Fruit fly (Drosophila melanogaster) whole organism, wandering third instar larva: Measurements from ENCODE around the gene CG3597.
A peak's percentile ranks its signal among the peaks of the same experiment; 100 is the strongest.

Experiments
- Abd-B ChIP-seq: fragments of >200 bp; optimal IDR thresholded peaks from 2 replicates; lab custom pipeline; 2017; ENCODE audit warnings: missing biosample characterization, missing genetic modification characterization
- CG32264 ChIP-seq: fragments of 200-800 bp; sonication (Bioruptor generic); optimal IDR thresholded peaks from 2 replicates; lab custom pipeline; 2016; ENCODE audit warnings: missing biosample characterization, missing genetic modification characterization
- Dfd ChIP-seq: fragments of >200 bp; optimal IDR thresholded peaks from 2 replicates; lab custom pipeline; 2017; ENCODE audit warnings: missing biosample characterization, missing genetic modification characterization
- Dif ChIP-seq: fragments of 200-275, 200-300 bp; sonication (Bioruptor generic); optimal IDR thresholded peaks from 2 replicates; lab custom pipeline; 2018; ENCODE audit warnings: missing biosample characterization, missing genetic modification characterization; ENCODE audit not compliant: partially characterized antibody
- GATAd ChIP-seq: sonication (Bioruptor generic); optimal IDR thresholded peaks from 2 replicates; lab custom pipeline; 2016; ENCODE audit warnings: missing biosample characterization, missing genetic modification characterization
- HLH106 ChIP-seq: fragments of 200-800 bp; optimal IDR thresholded peaks from 3 replicates; lab custom pipeline; 2019; ENCODE audit warnings: missing biosample characterization, mild to moderate bottlenecking, missing genetic modification characterization, moderate library complexity
- Hnf4 ChIP-seq: fragments of 200-800 bp; sonication (Bioruptor generic); optimal IDR thresholded peaks from 2 replicates; lab custom pipeline; 2016; ENCODE audit warnings: missing biosample characterization, mild to moderate bottlenecking, missing genetic modification characterization
- Hr83 ChIP-seq: fragments of 200-300 bp; sonication (Bioruptor generic); optimal IDR thresholded peaks from 2 replicates; lab custom pipeline; 2016; ENCODE audit warnings: missing biosample characterization, mild to moderate bottlenecking, missing genetic modification characterization, moderate library complexity; ENCODE audit not compliant: poor library complexity, severe bottlenecking
- Mio ChIP-seq: sonication (Bioruptor generic); optimal IDR thresholded peaks from 2 replicates; lab custom pipeline; 2016; ENCODE audit warnings: missing biosample characterization, missing genetic modification characterization
- Myc ChIP-seq: fragments of >200 bp; optimal IDR thresholded peaks from 2 replicates; lab custom pipeline; 2017
- OdsH ChIP-seq: fragments of 200-800 bp; sonication (Bioruptor generic); optimal IDR thresholded peaks from 2 replicates; lab custom pipeline; 2016; ENCODE audit warnings: missing biosample characterization, mild to moderate bottlenecking, missing genetic modification characterization
- Rel ChIP-seq, 2 experiments: fragments of 200-800 bp; sonication (Bioruptor generic) in 1 of 2; optimal IDR thresholded peaks; 2 replicates in 1 of 2; 3 replicates in 1 of 2; lab custom pipeline; 2016 to 2019; ENCODE audit warnings: mild to moderate bottlenecking in 2 of 2, missing biosample characterization in 2 of 2, missing genetic modification characterization in 2 of 2, moderate library complexity in 1 of 2
- Sp1 ChIP-seq: fragments of 200-800 bp; sonication (Bioruptor generic); optimal IDR thresholded peaks from 3 replicates; lab custom pipeline; 2019; ENCODE audit warnings: missing biosample characterization, mild to moderate bottlenecking, missing genetic modification characterization, moderate library complexity
- Vsx2 ChIP-seq: fragments of 200-300, 225-300 bp; sonication (Bioruptor generic); optimal IDR thresholded peaks from 2 replicates; lab custom pipeline; 2018; ENCODE audit warnings: missing biosample characterization, missing genetic modification characterization; ENCODE audit not compliant: partially characterized antibody
- br ChIP-seq: fragments of 200-800 bp; sonication (Bioruptor generic); optimal IDR thresholded peaks from 2 replicates; lab custom pipeline; 2016; ENCODE audit warnings: missing biosample characterization, missing genetic modification characterization
- dl ChIP-seq, 2 experiments: fragments of 175-275, 200-275 bp in 1 of 2; fragments of 200-275 bp in 1 of 2; sonication (Bioruptor generic); optimal IDR thresholded peaks; lab custom pipeline; 2018; ENCODE audit warnings: mild to moderate bottlenecking in 2 of 2, missing biosample characterization in 2 of 2, missing genetic modification characterization in 2 of 2, moderate library complexity in 2 of 2; ENCODE audit not compliant: partially characterized antibody in 2 of 2, insufficient read depth in 1 of 2
- dsf ChIP-seq: sonication (Bioruptor generic); optimal IDR thresholded peaks from 2 replicates; lab custom pipeline; 2016; ENCODE audit warnings: missing biosample characterization, missing genetic modification characterization, borderline replicate concordance
- ey ChIP-seq: fragments of 200-800 bp; sonication (Bioruptor generic); optimal IDR thresholded peaks from 2 replicates; lab custom pipeline; 2016; ENCODE audit warnings: missing biosample characterization, missing genetic modification characterization
- foxo ChIP-seq, 2 experiments: fragments of 200-800 bp; sonication (Bioruptor generic); optimal IDR thresholded peaks; 2 replicates in 1 of 2; 3 replicates in 1 of 2; lab custom pipeline; 2016 to 2017; ENCODE audit warnings: missing biosample characterization in 2 of 2, missing genetic modification characterization in 2 of 2
- fru ChIP-seq: fragments of 200-800 bp; sonication (Bioruptor generic); optimal IDR thresholded peaks from 3 replicates; lab custom pipeline; 2016; ENCODE audit warnings: missing biosample characterization, mild to moderate bottlenecking, missing genetic modification characterization
- h ChIP-seq: fragments of 200-800 bp; sonication (Bioruptor generic); optimal IDR thresholded peaks from 3 replicates; lab custom pipeline; 2016; ENCODE audit warnings: missing biosample characterization, mild to moderate bottlenecking, missing genetic modification characterization
- psq ChIP-seq: fragments of 200-800 bp; sonication (Bioruptor generic); optimal IDR thresholded peaks from 3 replicates; lab custom pipeline; 2017; ENCODE audit warnings: missing biosample characterization, mild to moderate bottlenecking, missing genetic modification characterization, moderate library complexity
- rgr ChIP-seq: fragments of 200-800 bp; sonication (Bioruptor generic); optimal IDR thresholded peaks from 3 replicates; lab custom pipeline; 2016; ENCODE audit warnings: missing biosample characterization, mild to moderate bottlenecking, missing genetic modification characterization
- sv ChIP-seq: fragments of 200-800 bp; sonication (Bioruptor generic); optimal IDR thresholded peaks from 3 replicates; lab custom pipeline; 2016; ENCODE audit warnings: missing biosample characterization, missing genetic modification characterization
- tai ChIP-seq: sonication (Bioruptor generic); optimal IDR thresholded peaks from 2 replicates; lab custom pipeline; 2016; ENCODE audit warnings: missing biosample characterization, missing genetic modification characterization
- usp ChIP-seq: fragments of >200 bp; optimal IDR thresholded peaks from 2 replicates; lab custom pipeline; 2017; ENCODE audit warnings: missing biosample characterization, missing genetic modification characterization

Gene CG3597

dm6 chr2L:2404631-2405030 is 33.3 kb upstream of the CG3597 start:
- TF ChIP-seq HLH106 (tag; lab: Kevin White, UChicago): no peak
- peak; percentile 98 for TF ChIP-seq Dfd
- no peak for TF ChIP-seq sv (GFP tag; lab: Kevin White, UChicago)
- no peak for TF ChIP-seq OdsH (GFP tag; lab: Kevin White, UChicago)
- TF ChIP-seq tai (GFP tag; lab: Kevin White, UChicago): no peak
- TF ChIP-seq usp (GFP tag; lab: Kevin White, UChicago): no peak
- TF ChIP-seq h (GFP tag; lab: Kevin White, UChicago): no peak
- no peak for TF ChIP-seq rgr (GFP tag; lab: Kevin White, UChicago)

DNA sequence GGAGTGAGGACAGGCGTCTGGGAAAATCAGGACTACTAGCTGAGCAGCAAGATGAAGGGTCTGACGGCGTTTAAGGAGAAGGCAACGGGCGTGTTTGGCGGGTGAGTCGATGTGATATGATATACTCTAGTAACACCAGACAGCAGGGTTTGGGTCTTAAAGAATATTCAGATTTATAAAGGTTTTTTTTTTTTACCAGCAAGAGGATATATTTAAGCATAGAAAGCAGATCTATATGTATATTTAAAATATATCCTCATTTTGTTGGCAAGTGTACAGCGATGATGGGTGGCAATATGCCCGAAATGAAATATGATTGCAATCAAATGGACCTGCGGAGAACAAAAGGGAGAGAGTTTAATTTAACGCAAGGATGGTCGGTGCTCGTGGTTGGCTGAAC is 30.9 kb upstream of the CG3597 start:
- TF ChIP-seq foxo (GFP tag; optimal IDR thresholded peaks at IDR 0.05; lab: Kevin White, UChicago) (peak in 1 of 2 experiments; percentile 13), Rel (GFP tag; optimal IDR thresholded peaks at IDR 0.05; lab: Kevin White, UChicago) (no peak), Rel (tag; optimal IDR thresholded peaks at IDR 0.05; lab: Kevin White, UChicago) (no peak), dsf (GFP tag; lab: Kevin White, UChicago) (no peak)

DNA sequence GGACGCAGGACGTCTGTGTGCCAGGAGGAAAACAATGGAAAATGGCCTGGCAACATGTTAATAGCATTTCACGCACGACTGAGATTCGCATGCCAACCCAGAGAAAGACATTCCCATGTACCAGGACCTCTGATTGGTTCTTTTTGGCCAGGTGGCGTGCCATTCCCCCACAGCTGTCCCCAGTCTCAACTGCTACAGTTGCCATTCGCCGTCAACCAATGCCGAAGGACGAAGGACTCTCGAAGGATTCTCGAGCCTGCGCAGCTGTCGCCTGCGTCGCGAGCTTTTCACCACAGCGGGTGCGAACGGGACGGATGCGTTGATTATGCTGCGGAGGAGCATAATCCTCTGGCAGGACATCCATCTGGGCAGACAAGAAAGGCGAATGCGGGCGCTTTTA is 28.6 kb upstream of the CG3597 start, which contains the start of gene VGlut:
VGlut (plus strand) TSS at position 399 of the 400 bp plus-strand sequence.
- TF ChIP-seq rgr (GFP tag; lab: Kevin White, UChicago): no peak
- TF ChIP-seq Sp1 (GFP tag; lab: Kevin White, UChicago): no peak
- no peak for TF ChIP-seq Rel (GFP tag; optimal IDR thresholded peaks at IDR 0.05; lab: Kevin White, UChicago)
- no peak for TF ChIP-seq Rel (tag; optimal IDR thresholded peaks at IDR 0.05; lab: Kevin White, UChicago)
- no peak for TF ChIP-seq h (GFP tag; lab: Kevin White, UChicago)
- no peak for TF ChIP-seq Mio (GFP tag; lab: Kevin White, UChicago)
- no peak for TF ChIP-seq Vsx2
- no peak for TF ChIP-seq Hnf4
- TF ChIP-seq Hr83: no peak
- no peak for TF ChIP-seq Dfd
- TF ChIP-seq HLH106 (tag; lab: Kevin White, UChicago): no peak
- no peak for TF ChIP-seq dsf (GFP tag; lab: Kevin White, UChicago)
- TF ChIP-seq Myc (lab: Kevin White, UChicago): no peak
- TF ChIP-seq dl (GFP tag; optimal IDR thresholded peaks at IDR 0.05; lab: Kevin White, UChicago; ENCODE audit: insufficient read depth in 1 of 2, partially characterized antibody in 2 of 2): no peak
- no peak for TF ChIP-seq br (GFP tag; lab: Kevin White, UChicago)
- no peak for TF ChIP-seq ey (GFP tag; lab: Kevin White, UChicago)
- no peak for TF ChIP-seq Dif (GFP tag; lab: Kevin White, UChicago)

dm6 chr2L:2398459-2398858 is 27.1 kb upstream of the CG3597 start:
- peak in 1 of 2 experiments; percentile 3 for TF ChIP-seq foxo (GFP tag; optimal IDR thresholded peaks at IDR 0.05; lab: Kevin White, UChicago)
- no peak for TF ChIP-seq HLH106 (tag; lab: Kevin White, UChicago)
- TF ChIP-seq psq (GFP tag; lab: Kevin White, UChicago): no peak

DNA sequence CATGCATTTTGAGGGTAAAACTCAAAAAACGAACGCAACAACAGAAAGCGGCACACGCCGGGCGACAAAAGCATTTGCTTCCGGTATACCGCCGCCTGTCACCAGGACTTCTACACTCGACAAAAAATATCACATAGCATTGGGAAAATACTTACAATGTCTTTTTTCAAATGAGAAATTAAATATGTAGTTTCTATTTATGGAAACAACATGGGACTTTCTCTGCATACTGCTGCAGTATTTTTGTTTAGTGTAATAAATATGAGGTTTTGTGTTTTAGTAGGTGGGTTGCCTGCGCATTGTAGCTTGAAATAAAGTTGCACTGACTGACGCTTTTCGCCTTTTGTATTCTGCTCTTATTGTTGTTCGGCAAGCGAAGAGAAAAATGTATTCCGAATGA is 25.8 kb upstream of the CG3597 start:
- TF ChIP-seq foxo (GFP tag; optimal IDR thresholded peaks at IDR 0.05; lab: Kevin White, UChicago) (peak in 1 of 2 experiments; percentile 40), ey (GFP tag; lab: Kevin White, UChicago) (peak; percentile 24), Abd-B (GFP tag; lab: Kevin White, UChicago) (no peak), GATAd (GFP tag; lab: Kevin White, UChicago) (no peak), HLH106 (tag; lab: Kevin White, UChicago) (peak; percentile 22), fru (GFP tag; lab: Kevin White, UChicago) (peak; percentile 31), h (GFP tag; lab: Kevin White, UChicago) (peak; percentile 20)

DNA sequence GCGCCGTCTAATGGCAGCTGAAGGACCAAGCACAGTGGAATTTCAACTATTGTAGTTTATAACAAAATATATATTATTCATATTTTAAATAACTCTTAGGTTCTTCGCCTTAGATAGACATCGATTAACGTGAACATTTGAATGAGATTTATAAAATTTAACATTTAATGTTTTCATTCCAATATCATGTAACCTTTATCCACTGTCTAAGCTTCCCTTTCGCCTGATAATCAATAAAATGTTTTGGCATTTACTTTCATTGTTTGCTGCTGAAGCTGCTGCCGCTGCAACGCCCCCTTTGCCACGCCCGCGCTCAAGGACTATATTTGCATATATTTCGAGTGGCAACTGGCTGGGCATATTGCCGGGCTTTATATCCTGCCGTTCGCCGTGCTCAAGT is 23.5 kb upstream of the CG3597 start:
- no peak for TF ChIP-seq fru (GFP tag; lab: Kevin White, UChicago)
- TF ChIP-seq Vsx2: no peak
- TF ChIP-seq ey (GFP tag; lab: Kevin White, UChicago): no peak
- peak; percentile 2 for TF ChIP-seq Sp1 (GFP tag; lab: Kevin White, UChicago)
- TF ChIP-seq CG32264 (GFP tag; lab: Kevin White, UChicago): no peak
- no peak for TF ChIP-seq h (GFP tag; lab: Kevin White, UChicago)
- TF ChIP-seq HLH106 (tag; lab: Kevin White, UChicago): peak; percentile 1
- TF ChIP-seq tai (GFP tag; lab: Kevin White, UChicago): no peak
